Fruit fly (Drosophila melanogaster) whole organism, embryonic: ENCODE data around the gene Svil.

ENCODE experiments used
- B-H2 ChIP-seq: fragments of 200-800 bp; sonication (Bioruptor generic); optimal IDR thresholded peaks from 2 replicates; lab custom pipeline; 2018; ENCODE audit warnings: missing biosample characterization, mild to moderate bottlenecking, missing genetic modification characterization
- Blimp-1 ChIP-seq: fragments of 200-800 bp; sonication (Bioruptor generic); optimal IDR thresholded peaks from 3 replicates; lab custom pipeline; 2018; ENCODE audit warnings: missing biosample characterization, missing genetic modification characterization, mild to moderate bottlenecking, moderate library complexity, missing genetic modification reagents
- C15 ChIP-seq: fragments of 200-800 bp; sonication (Bioruptor generic); IDR thresholded peaks from 3 replicates; pipeline ENCODE4 v1.3.6; 2022; ENCODE audit warnings: missing biosample characterization, missing genetic modification characterization
- CG10366 ChIP-seq: fragments of 200-800 bp; sonication (Bioruptor generic); IDR thresholded peaks from 2 replicates; pipeline ENCODE4 v1.3.6; 2022; ENCODE audit warnings: missing biosample characterization, missing genetic modification characterization
- CG11247 ChIP-seq: fragments of 200-800 bp; sonication (Bioruptor generic); IDR thresholded peaks from 2 replicates; pipeline ENCODE4 v1.3.6; 2022; ENCODE audit warnings: missing biosample characterization, missing genetic modification characterization
- CG11504 ChIP-seq: fragments of 200-800 bp; sonication (Bioruptor generic); optimal IDR thresholded peaks from 3 replicates; lab custom pipeline; 2019; ENCODE audit warnings: missing biosample characterization, mild to moderate bottlenecking, missing genetic modification characterization, moderate library complexity
- CG11723 ChIP-seq: fragments of 200-800 bp; sonication (Bioruptor generic); optimal IDR thresholded peaks from 2 replicates; lab custom pipeline; 2017; ENCODE audit warnings: missing biosample characterization, mild to moderate bottlenecking, missing genetic modification characterization
- CG12659 ChIP-seq: fragments of 200-800 bp; sonication (Bioruptor generic); optimal IDR thresholded peaks from 3 replicates; lab custom pipeline; 2017; ENCODE audit warnings: mild to moderate bottlenecking, missing biosample characterization, missing genetic modification reagents, missing genetic modification characterization
- CG15514 ChIP-seq: fragments of 200-800 bp; sonication (Bioruptor generic); optimal IDR thresholded peaks from 3 replicates; lab custom pipeline; 2017; ENCODE audit warnings: missing biosample characterization, missing genetic modification characterization, mild to moderate bottlenecking, moderate library complexity, missing genetic modification reagents
- CG16813 ChIP-seq: fragments of 200-800 bp; sonication (Bioruptor generic); IDR thresholded peaks from 3 replicates; pipeline ENCODE4 v1.3.6; 2022; ENCODE audit warnings: missing biosample characterization, missing genetic modification characterization; ENCODE audit not compliant: partially characterized antibody
- CG17359 ChIP-seq: fragments of 200-800 bp; sonication (Bioruptor generic); optimal IDR thresholded peaks from 3 replicates; lab custom pipeline; 2018; ENCODE audit warnings: missing biosample characterization, mild to moderate bottlenecking, missing genetic modification characterization, moderate library complexity
- CG2678 ChIP-seq: fragments of 200-800 bp; sonication (Bioruptor generic); optimal IDR thresholded peaks from 3 replicates; lab custom pipeline; 2019; ENCODE audit warnings: missing biosample characterization, mild to moderate bottlenecking, missing genetic modification characterization, moderate library complexity
- CG3065 ChIP-seq: fragments of 200-800 bp; sonication (Bioruptor generic); optimal IDR thresholded peaks from 2 replicates; lab custom pipeline; 2016; ENCODE audit warnings: missing biosample characterization, missing genetic modification characterization
- CG5180 ChIP-seq: fragments of 200-800 bp; sonication (Bioruptor generic); optimal IDR thresholded peaks from 3 replicates; lab custom pipeline; 2017; ENCODE audit warnings: missing biosample characterization, missing genetic modification characterization, mild to moderate bottlenecking, moderate library complexity, missing genetic modification reagents
- CG6813 ChIP-seq: fragments of 200-800 bp; sonication (Bioruptor generic); optimal IDR thresholded peaks from 2 replicates; lab custom pipeline; 2017; ENCODE audit warnings: missing biosample characterization, missing genetic modification characterization, mild to moderate bottlenecking, moderate library complexity, missing genetic modification reagents
- CG9727 ChIP-seq: fragments of 200-800 bp; sonication (Bioruptor generic); optimal IDR thresholded peaks from 3 replicates; lab custom pipeline; 2017; ENCODE audit warnings: missing biosample characterization, mild to moderate bottlenecking, missing genetic modification characterization
- CG9932 ChIP-seq: fragments of 200-800 bp; sonication (Bioruptor generic); IDR thresholded peaks from 2 replicates; pipeline ENCODE4 v1.3.6; 2022; ENCODE audit warnings: missing biosample characterization, missing genetic modification characterization
- Hmx ChIP-seq: fragments of 200-800 bp; sonication (Bioruptor generic); optimal IDR thresholded peaks from 2 replicates; lab custom pipeline; 2016; ENCODE audit warnings: missing biosample characterization, missing genetic modification characterization
- Hr39 ChIP-seq: fragments of >200 bp; optimal IDR thresholded peaks from 2 replicates; lab custom pipeline; 2017
- Meics ChIP-seq: fragments of 200-800 bp; sonication (Bioruptor generic); optimal IDR thresholded peaks from 2 replicates; lab custom pipeline; 2017; ENCODE audit warnings: missing biosample characterization, mild to moderate bottlenecking, missing genetic modification characterization
- Nf-YA ChIP-seq: fragments of 200-800 bp; sonication (Bioruptor generic); IDR thresholded peaks from 2 replicates; pipeline ENCODE4 v1.3.6; 2022; ENCODE audit warnings: missing biosample characterization, missing genetic modification characterization
- Oli ChIP-seq: fragments of 200-800 bp; sonication (Bioruptor generic); optimal IDR thresholded peaks from 2 replicates; lab custom pipeline; 2018; ENCODE audit warnings: missing biosample characterization, mild to moderate bottlenecking, missing genetic modification characterization, moderate library complexity
- Poxn ChIP-seq: fragments of 200-800 bp; sonication (Bioruptor generic); IDR thresholded peaks from 2 replicates; pipeline ENCODE4 v1.3.6; 2022; ENCODE audit warnings: missing biosample characterization, missing genetic modification characterization
- Scr ChIP-seq: fragments of 200-800 bp; sonication (Bioruptor generic); IDR thresholded peaks from 2 replicates; pipeline ENCODE4 v1.3.6; 2022; ENCODE audit warnings: missing biosample characterization, missing genetic modification characterization; ENCODE audit not compliant: partially characterized antibody
- br ChIP-seq: fragments of >200 bp; optimal IDR thresholded peaks from 2 replicates; lab custom pipeline; 2017
- chif ChIP-seq, 2 experiments: fragments of 200-800 bp; sonication (Bioruptor generic); optimal IDR thresholded peaks; 3 replicates each; lab custom pipeline; 2016; ENCODE audit warnings: missing biosample characterization in 2 of 2, missing genetic modification characterization in 2 of 2
- chinmo ChIP-seq: fragments of 200-800 bp; sonication (Bioruptor generic); IDR thresholded peaks from 4 replicates; pipeline ENCODE4 v1.3.6; 2022; ENCODE audit warnings: missing biosample characterization, missing genetic modification characterization; ENCODE audit not compliant: partially characterized antibody
- crp ChIP-seq, 2 experiments: fragments of 200-800 bp; sonication (Bioruptor generic); optimal IDR thresholded peaks; 2 replicates in 1 of 2; 3 replicates in 1 of 2; lab custom pipeline; 2017; ENCODE audit warnings: missing biosample characterization in 2 of 2, missing genetic modification characterization in 2 of 2, mild to moderate bottlenecking in 1 of 2, moderate library complexity in 1 of 2
- cwo ChIP-seq: fragments of 200-800 bp; sonication (Bioruptor generic); optimal IDR thresholded peaks from 3 replicates; lab custom pipeline; 2017; ENCODE audit warnings: missing biosample characterization, missing genetic modification characterization, mild to moderate bottlenecking, moderate library complexity, missing genetic modification reagents
- gem ChIP-seq: fragments of 200-800 bp; sonication (Bioruptor generic); optimal IDR thresholded peaks from 2 replicates; lab custom pipeline; 2019; ENCODE audit warnings: missing biosample characterization, mild to moderate bottlenecking, missing genetic modification characterization, moderate library complexity
- grau ChIP-seq: fragments of 200-800 bp; optimal IDR thresholded peaks from 3 replicates; lab custom pipeline; 2019; ENCODE audit warnings: missing biosample characterization, mild to moderate bottlenecking, missing genetic modification characterization, moderate library complexity
- lov ChIP-seq, 2 experiments: fragments of 200-800 bp in 1 of 2; fragments of >200 bp in 1 of 2; sonication (Bioruptor generic) in 1 of 2; IDR thresholded peaks in 1 of 2; optimal IDR thresholded peaks in 1 of 2; 2 replicates in 1 of 2; 3 replicates in 1 of 2; pipeline versions ENCODE4 v1.3.6 to Lab custom; 2017 to 2022; ENCODE audit warnings: missing biosample characterization in 1 of 2, missing genetic modification characterization in 1 of 2
- nom ChIP-seq: fragments of 200-800 bp; sonication (Bioruptor generic); optimal IDR thresholded peaks from 2 replicates; lab custom pipeline; 2017; ENCODE audit warnings: missing biosample characterization, missing genetic modification characterization, mild to moderate bottlenecking, moderate library complexity, missing genetic modification reagents
- sc ChIP-seq, 3 experiments: fragments of >200 bp in 2 of 3; fragments of 200-800 bp in 1 of 3; sonication (Bioruptor generic) in 1 of 3; optimal IDR thresholded peaks; 2 replicates in 2 of 3; 3 replicates in 1 of 3; lab custom pipeline; 2017; ENCODE audit warnings: mild to moderate bottlenecking in 1 of 3, missing biosample characterization in 1 of 3, missing genetic modification characterization in 1 of 3, missing genetic modification reagents in 1 of 3
- sens ChIP-seq: fragments of 200-800 bp; sonication (Bioruptor generic); peaks from one replicate; lab custom pipeline; 2016; ENCODE audit warnings: missing biosample characterization, missing genetic modification characterization
- sqz ChIP-seq: fragments of 200-800 bp; sonication (Bioruptor generic); optimal IDR thresholded peaks from 3 replicates; lab custom pipeline; 2018; ENCODE audit warnings: missing biosample characterization, mild to moderate bottlenecking, missing genetic modification characterization
- ssp ChIP-seq: fragments of 200-800 bp; sonication (Bioruptor generic); IDR thresholded peaks from 2 replicates; pipeline ENCODE4 v1.3.6; 2022; ENCODE audit warnings: missing biosample characterization, missing genetic modification characterization
- z ChIP-seq: fragments of 200-800 bp; sonication (Bioruptor generic); IDR thresholded peaks from 3 replicates; pipeline ENCODE4 v1.3.6; 2022; ENCODE audit warnings: missing biosample characterization, missing genetic modification characterization

Svil gene

dm6 chr3L:2411564-2412080 is 34.2 kb downstream of the Svil start (continued):
- peak; percentile 35 for TF ChIP-seq CG6813 (GFP tag; lab: Kevin White, UChicago)
- TF ChIP-seq CG11723 (GFP tag; lab: Kevin White, UChicago) = no peak
- TF ChIP-seq Oli (tag; lab: Kevin White, UChicago) = peak; percentile 4
- peak; percentile 38 for TF ChIP-seq CG15514
- TF ChIP-seq br (lab: Kevin White, UChicago) = no peak
- peak; percentile 47 for TF ChIP-seq CG9932 (GFP tag; lab: Robert Waterston, UW)
- TF ChIP-seq Poxn (GFP tag; lab: Robert Waterston, UW) = no peak
- peak; percentile 79 for TF ChIP-seq CG2678
- TF ChIP-seq CG10366 (GFP tag; lab: Robert Waterston, UW) = no peak
- TF ChIP-seq CG12659 (GFP tag; lab: Kevin White, UChicago) = peak; percentile 49
- peak; percentile 48 for TF ChIP-seq CG9727
- TF ChIP-seq CG11504 (tag; lab: Kevin White, UChicago) = peak; percentile 64
- 0 out of 3 replicates have a peak, but pooled peaks have one; percentile 10 for TF ChIP-seq C15 (GFP tag; lab: Robert Waterston, UW)
- peak; percentile 69 for TF ChIP-seq Meics (GFP tag; lab: Kevin White, UChicago)
- peak; percentile 34 for TF ChIP-seq nom (GFP tag; lab: Kevin White, UChicago)

- no peak for TF ChIP-seq chinmo (GFP tag; lab: Robert Waterston, UW)
- no peak for TF ChIP-seq Blimp-1 (GFP tag; lab: Kevin White, UChicago)
- TF ChIP-seq grau (tag; lab: Kevin White, UChicago) = no peak
- no peak for TF ChIP-seq chif (GFP tag; optimal IDR thresholded peaks at IDR 0.05; lab: Kevin White, UChicago)
- no peak for TF ChIP-seq ssp (GFP tag; lab: Robert Waterston, UW)
- no peak for TF ChIP-seq CG17359 (tag; lab: Kevin White, UChicago)
- TF ChIP-seq Hmx (GFP tag; lab: Kevin White, UChicago) = no peak
- peak; percentile 24 for TF ChIP-seq sens
- no peak for TF ChIP-seq Scr
- TF ChIP-seq gem (tag; lab: Kevin White, UChicago) = no peak
- no peak for TF ChIP-seq Hr39 (lab: Kevin White, UChicago)
- TF ChIP-seq z (GFP tag; lab: Robert Waterston, UW) = peak; percentile 91
- TF ChIP-seq CG5180 (GFP tag; lab: Kevin White, UChicago) = no peak
- TF ChIP-seq CG3065 (GFP tag; lab: Kevin White, UChicago) = no peak
- TF ChIP-seq sc (optimal IDR thresholded peaks at IDR 0.05; lab: Kevin White, UChicago) = no peak
- TF ChIP-seq sc (GFP tag; optimal IDR thresholded peaks at IDR 0.05; lab: Kevin White, UChicago) = no peak
- TF ChIP-seq CG16813 (GFP tag; lab: Robert Waterston, UW) = no peak
- TF ChIP-seq crp (GFP tag; optimal IDR thresholded peaks at IDR 0.05; lab: Kevin White, UChicago) = no peak
- no peak for TF ChIP-seq B-H2 (GFP tag; lab: Kevin White, UChicago)
- TF ChIP-seq CG11247 (GFP tag; lab: Robert Waterston, UW) = no peak
- TF ChIP-seq br (lab: Kevin White, UChicago) = no peak
- TF ChIP-seq sqz (GFP tag; lab: Kevin White, UChicago) = peak; percentile 8
- peak; percentile 13 for TF ChIP-seq cwo (GFP tag; lab: Kevin White, UChicago)
- TF ChIP-seq Nf-YA (GFP tag; lab: Robert Waterston, UW) = no peak
- no peak for TF ChIP-seq lov (optimal IDR thresholded peaks at IDR 0.05; lab: Kevin White, UChicago)
- TF ChIP-seq lov (GFP tag; IDR thresholded peaks at IDR 0.05; lab: Robert Waterston, UW) = no peak
- TF ChIP-seq, all 482 proteins: peak for 4
Observed at dm6 chr3L:2414876-2415275, 37.4 kb downstream of the Svil start.
